Worm (Caenorhabditis elegans) whole organism, L2 larva: ENCODE measurements around the gene sra-7.

Source experiments
- C34F6.9 ChIP-seq: fragments of 150-350 bp; optimal IDR thresholded peaks from 2 replicates; lab custom pipeline; 2014; ENCODE audit warnings: missing biosample characterization, missing genetic modification characterization
- F13H6.1 ChIP-seq: sonication (generic microtip); optimal IDR thresholded peaks from 2 replicates; lab custom pipeline; 2016; ENCODE audit warnings: missing genetic modification characterization, missing compliant biosample characterization
- R02D3.7 ChIP-seq: fragments of 150-350 bp; optimal IDR thresholded peaks from 2 replicates; lab custom pipeline; 2014; ENCODE audit warnings: missing biosample characterization, missing genetic modification characterization
- Y55F3AM.14 ChIP-seq: fragments of 200-800 bp; sonication (Bioruptor generic); optimal IDR thresholded peaks from 2 replicates; lab custom pipeline; 2018; ENCODE audit warnings: mild to moderate bottlenecking, missing genetic modification characterization, missing compliant biosample characterization
- ZK546.5 ChIP-seq: sonication (generic microtip); optimal IDR thresholded peaks from 2 replicates; lab custom pipeline; 2017; ENCODE audit warnings: missing biosample characterization, missing genetic modification characterization
- alr-1 ChIP-seq: fragments of 150-350 bp; optimal IDR thresholded peaks from 2 replicates; lab custom pipeline; 2014; ENCODE audit warnings: missing biosample characterization, missing genetic modification characterization
- aly-2 ChIP-seq: fragments of 150-350 bp; optimal IDR thresholded peaks from 2 replicates; lab custom pipeline; 2014; ENCODE audit warnings: missing biosample characterization, missing genetic modification characterization
- ama-1 ChIP-seq: fragments of 150-350 bp; optimal IDR thresholded peaks from 2 replicates; lab custom pipeline; 2018; ENCODE audit warnings: inconsistent platforms
- blmp-1 ChIP-seq: sonication (generic microtip); optimal IDR thresholded peaks from 2 replicates; lab custom pipeline; 2017; ENCODE audit warnings: missing genetic modification characterization, mild to moderate bottlenecking, missing compliant biosample characterization, antibody characterized with exemption, moderate library complexity; ENCODE audit not compliant: insufficient read depth
- ceh-16 ChIP-seq: fragments of 150-350 bp; optimal IDR thresholded peaks from 2 replicates; lab custom pipeline; 2014; ENCODE audit warnings: missing biosample characterization, missing genetic modification characterization
- crh-2 ChIP-seq: sonication (generic microtip); optimal IDR thresholded peaks from 2 replicates; lab custom pipeline; 2017; ENCODE audit warnings: missing biosample characterization, missing genetic modification characterization
- dmd-4 ChIP-seq: sonication (generic microtip); optimal IDR thresholded peaks from 2 replicates; lab custom pipeline; 2017; ENCODE audit warnings: missing biosample characterization, missing genetic modification characterization
- elt-3 ChIP-seq: sonication (generic microtip); optimal IDR thresholded peaks from 2 replicates; lab custom pipeline; 2017; ENCODE audit warnings: missing biosample characterization, missing genetic modification characterization
- fos-1 ChIP-seq: fragments of 150-350 bp; optimal IDR thresholded peaks from 2 replicates; lab custom pipeline; 2014; ENCODE audit warnings: missing biosample characterization, missing genetic modification characterization
- gmeb-1 ChIP-seq: fragments of 150-350 bp; optimal IDR thresholded peaks from 2 replicates; lab custom pipeline; 2014; ENCODE audit warnings: missing biosample characterization, missing genetic modification characterization
- lin-11 ChIP-seq: fragments of 150-350 bp; sonication (generic microtip); optimal IDR thresholded peaks from 2 replicates; lab custom pipeline; 2014; ENCODE audit warnings: missing biosample characterization, missing genetic modification characterization, inconsistent platforms, mixed read lengths
- lsy-2 ChIP-seq, 2 experiments: fragments of 150-350 bp in 1 of 2; sonication (generic microtip) in 1 of 2; optimal IDR thresholded peaks; 2 replicates each; lab custom pipeline; 2014 to 2017; ENCODE audit warnings: missing biosample characterization in 2 of 2, missing genetic modification characterization in 2 of 2
- mab-5 ChIP-seq: fragments of 150-350 bp; optimal IDR thresholded peaks from 2 replicates; lab custom pipeline; 2014; ENCODE audit warnings: missing biosample characterization, missing genetic modification characterization
- mbf-1 ChIP-seq: sonication (generic microtip); optimal IDR thresholded peaks from 2 replicates; lab custom pipeline; 2017; ENCODE audit warnings: missing biosample characterization, missing genetic modification characterization
- mdl-1 ChIP-seq, 2 experiments: fragments of 150-350 bp in 1 of 2; sonication (generic microtip) in 1 of 2; optimal IDR thresholded peaks; 2 replicates each; lab custom pipeline; 2017; ENCODE audit warnings: missing biosample characterization in 2 of 2, missing genetic modification characterization in 2 of 2
- nhr-11 ChIP-seq: fragments of 150-350 bp; optimal IDR thresholded peaks from 2 replicates; lab custom pipeline; 2014; ENCODE audit warnings: missing biosample characterization, missing genetic modification characterization
- nhr-129 ChIP-seq: fragments of 150-350 bp; optimal IDR thresholded peaks from 2 replicates; lab custom pipeline; 2014; ENCODE audit warnings: missing biosample characterization, missing genetic modification characterization
- nhr-21 ChIP-seq: fragments of 150-350 bp; optimal IDR thresholded peaks from 2 replicates; lab custom pipeline; 2014; ENCODE audit warnings: missing biosample characterization, missing genetic modification characterization
- nhr-23 ChIP-seq: fragments of 150-350 bp; optimal IDR thresholded peaks from 2 replicates; lab custom pipeline; 2014; ENCODE audit warnings: missing biosample characterization, missing genetic modification reagents, missing genetic modification characterization
- nhr-237 ChIP-seq: fragments of 150-350 bp; optimal IDR thresholded peaks from 2 replicates; lab custom pipeline; 2014; ENCODE audit warnings: missing biosample characterization, missing genetic modification characterization
- nhr-25 ChIP-seq: fragments of 150-350 bp; sonication (generic microtip); optimal IDR thresholded peaks from 3 replicates; lab custom pipeline; 2014; ENCODE audit warnings: missing biosample characterization, missing genetic modification characterization
- sem-4 ChIP-seq: fragments of 150-350 bp; optimal IDR thresholded peaks from 2 replicates; lab custom pipeline; 2014; ENCODE audit warnings: missing biosample characterization, missing genetic modification reagents, missing genetic modification characterization
- sma-3 ChIP-seq: sonication (generic microtip); optimal IDR thresholded peaks from 2 replicates; lab custom pipeline; 2016; ENCODE audit warnings: missing genetic modification reagents, missing genetic modification characterization, missing compliant biosample characterization
- sma-9 ChIP-seq, 2 experiments: fragments of 150-350 bp in 1 of 2; sonication (generic microtip) in 1 of 2; optimal IDR thresholded peaks; 2 replicates each; lab custom pipeline; 2014 to 2016; ENCODE audit warnings: missing genetic modification characterization in 2 of 2, mild to moderate bottlenecking in 1 of 2, missing biosample characterization in 1 of 2, missing compliant biosample characterization in 1 of 2, missing genetic modification reagents in 1 of 2, moderate library complexity in 1 of 2
- snpc-4 ChIP-seq: fragments of 150-350 bp; optimal IDR thresholded peaks from 2 replicates; lab custom pipeline; 2014; ENCODE audit warnings: missing biosample characterization, missing genetic modification characterization
- unc-39 ChIP-seq: fragments of 150-350 bp; optimal IDR thresholded peaks from 2 replicates; lab custom pipeline; 2014; ENCODE audit warnings: missing biosample characterization, missing genetic modification characterization
- unc-55 ChIP-seq: fragments of 150-350 bp; sonication (generic microtip); optimal IDR thresholded peaks from 3 replicates; lab custom pipeline; 2014; ENCODE audit warnings: missing biosample characterization, missing genetic modification reagents, missing genetic modification characterization
- unc-62 ChIP-seq: fragments of 150-350 bp; optimal IDR thresholded peaks from 2 replicates; lab custom pipeline; 2014; ENCODE audit warnings: missing biosample characterization, missing genetic modification reagents, missing genetic modification characterization
- zag-1 ChIP-seq: fragments of 150-350 bp; optimal IDR thresholded peaks from 2 replicates; lab custom pipeline; 2014; ENCODE audit warnings: missing biosample characterization, missing genetic modification characterization
- ztf-4 ChIP-seq: fragments of 150-350 bp; optimal IDR thresholded peaks from 2 replicates; lab custom pipeline; 2014; ENCODE audit warnings: missing biosample characterization, missing genetic modification characterization

sra-7 gene

ce11 chrII:9544386-9544785, at the start of gene sra-7:
Gene sra-7, plus strand, starts transcription at chrII:9544686.
- TF ChIP-seq nhr-237, result no peak
- no peak for TF ChIP-seq nhr-21 (tag; lab: Kevin White, UChicago)
- no peak for TF ChIP-seq ZK546.5 (tag; lab: Kevin White, UChicago)
- no peak for TF ChIP-seq unc-55 (GFP tag; lab: Kevin White, UChicago)
- no peak for TF ChIP-seq gmeb-1 (tag; lab: Kevin White, UChicago)
- TF ChIP-seq ztf-4, result no peak
- TF ChIP-seq aly-2, result no peak

- TF ChIP-seq C34F6.9 (tag; lab: Kevin White, UChicago), result peak; percentile 40
- TF ChIP-seq lsy-2 (tag; optimal IDR thresholded peaks at IDR 0.05; lab: Kevin White, UChicago), result peak in 1 of 2 experiments; percentile 34
- no peak for TF ChIP-seq nhr-25 (tag; lab: Kevin White, UChicago)
- TF ChIP-seq sem-4 (tag; lab: Kevin White, UChicago), result peak; percentile 41
- no peak for TF ChIP-seq ztf-4
- TF ChIP-seq zag-1 (tag; lab: Kevin White, UChicago), result peak; percentile 29
- TF ChIP-seq sma-9 (GFP tag; optimal IDR thresholded peaks at IDR 0.05; lab: Kevin White, UChicago), result peak; percentile 29
- TF ChIP-seq sma-9 (tag; optimal IDR thresholded peaks at IDR 0.05; lab: Kevin White, UChicago), result no peak
- TF ChIP-seq unc-55 (GFP tag; lab: Kevin White, UChicago), result peak; percentile 67
- TF ChIP-seq blmp-1 (tag; lab: Kevin White, UChicago), result no peak
- TF ChIP-seq sma-3, result no peak
- no peak for TF ChIP-seq lin-11 (tag; lab: Kevin White, UChicago)
- TF ChIP-seq crh-2 (tag; lab: Kevin White, UChicago), result peak; percentile 43
- peak; percentile 25 for TF ChIP-seq nhr-129 (tag; lab: Kevin White, UChicago)
These were observed 47.2 kb upstream of the sra-7 start for ce11 chrII:9497309-9497708.

- TF ChIP-seq elt-3 (no peak), ceh-16 (no peak), nhr-237 (no peak), alr-1 (tag; lab: Kevin White, UChicago) (no peak), fos-1 (tag; lab: Kevin White, UChicago) (peak; percentile 38), gmeb-1 (tag; lab: Kevin White, UChicago) (peak; percentile 23), sma-9 (GFP tag; optimal IDR thresholded peaks at IDR 0.05; lab: Kevin White, UChicago) (peak; percentile 13), sma-9 (tag; optimal IDR thresholded peaks at IDR 0.05; lab: Kevin White, UChicago) (no peak)
- TF ChIP-seq, all 48 proteins: peak for 3
These were observed 45.9 kb upstream of the sra-7 start for ce11 chrII:9498589-9498988.

ce11 chrII:9500926-9501325, 43.6 kb upstream of the sra-7 start:
- TF ChIP-seq nhr-129 (tag; lab: Kevin White, UChicago) (peak; percentile 7), mdl-1 (tag; optimal IDR thresholded peaks at IDR 0.05; lab: Kevin White, UChicago) (peak in 1 of 2 experiments; percentile 63), ztf-4 (no peak), nhr-11 (tag; lab: Kevin White, UChicago) (no peak), elt-3 (no peak), F13H6.1 (tag; lab: Kevin White, UChicago) (peak; percentile 78), fos-1 (tag; lab: Kevin White, UChicago) (peak; percentile 78), gmeb-1 (tag; lab: Kevin White, UChicago) (peak; percentile 46), unc-55 (GFP tag; lab: Kevin White, UChicago) (no peak), alr-1 (tag; lab: Kevin White, UChicago) (no peak), unc-62 (no peak), mbf-1 (no peak), R02D3.7 (no peak), lin-11 (tag; lab: Kevin White, UChicago) (no peak), dmd-4 (tag; lab: Kevin White, UChicago) (no peak), ZK546.5 (tag; lab: Kevin White, UChicago) (no peak), ama-1 (lab: Kevin White, UChicago) (no peak), Y55F3AM.14 (GFP tag; lab: Kevin White, UChicago) (no peak), sma-3 (peak; percentile 49), sma-9 (GFP tag; optimal IDR thresholded peaks at IDR 0.05; lab: Kevin White, UChicago) (peak; percentile 92), sma-9 (tag; optimal IDR thresholded peaks at IDR 0.05; lab: Kevin White, UChicago) (no peak), crh-2 (tag; lab: Kevin White, UChicago) (peak; percentile 66)

ce11 chrII:9501955-9502354, 42.5 kb upstream of the sra-7 start:
- TF ChIP-seq ztf-4 (no peak), dmd-4 (tag; lab: Kevin White, UChicago) (no peak), fos-1 (tag; lab: Kevin White, UChicago) (no peak), nhr-25 (tag; lab: Kevin White, UChicago) (no peak), F13H6.1 (tag; lab: Kevin White, UChicago) (peak; percentile 72), sma-9 (GFP tag; optimal IDR thresholded peaks at IDR 0.05; lab: Kevin White, UChicago) (peak; percentile 78), sma-9 (tag; optimal IDR thresholded peaks at IDR 0.05; lab: Kevin White, UChicago) (no peak), ZK546.5 (tag; lab: Kevin White, UChicago) (no peak), R02D3.7 (no peak), nhr-11 (tag; lab: Kevin White, UChicago) (no peak), alr-1 (tag; lab: Kevin White, UChicago) (no peak), mab-5 (tag; lab: Kevin White, UChicago) (no peak), crh-2 (tag; lab: Kevin White, UChicago) (peak; percentile 63), unc-62 (no peak), gmeb-1 (tag; lab: Kevin White, UChicago) (peak; percentile 46), snpc-4 (tag; lab: Kevin White, UChicago) (no peak), nhr-23 (tag; lab: Kevin White, UChicago) (no peak), zag-1 (tag; lab: Kevin White, UChicago) (no peak), sma-3 (peak; percentile 8), Y55F3AM.14 (GFP tag; lab: Kevin White, UChicago) (no peak), elt-3 (no peak), unc-39 (tag; lab: Kevin White, UChicago) (no peak)
- TF ChIP-seq, all 48 proteins: peak for 5
